Worm (Caenorhabditis elegans): ENCODE measurements around the gene sre-49.

DNA sequence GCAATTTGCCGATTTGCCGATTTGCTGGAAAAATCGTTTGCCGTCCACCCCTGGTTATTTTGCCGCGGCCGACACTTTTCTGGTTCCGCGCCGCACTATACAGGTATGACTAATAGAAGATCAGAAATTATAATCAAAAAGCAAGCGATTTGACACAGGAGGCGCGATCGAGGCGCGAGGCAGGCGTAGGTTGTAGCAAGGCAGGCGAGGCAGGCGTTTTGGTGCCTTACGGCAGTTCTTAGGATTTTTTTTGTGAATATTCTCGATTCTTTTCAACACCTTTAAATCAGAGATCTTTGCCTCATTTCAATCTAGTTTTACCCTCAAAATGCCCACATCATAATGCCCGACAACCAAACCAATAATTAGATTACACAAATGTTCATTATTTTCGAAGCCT is 5.5 kb downstream of the sre-49 start, which contains the start of gene sre-56:
- TF ChIP-seq snpc-1.1 (tag; optimal IDR thresholded peaks at IDR 0.05; ENCODE audit: insufficient read depth) (no peak), cebp-1 (GFP tag; IDR thresholded peaks at IDR 0.05) (no peak), cebp-1 (tag; optimal IDR thresholded peaks at IDR 0.05) (no peak), snpc-4 (GFP tag; optimal IDR thresholded peaks at IDR 0.05) (no peak), snpc-4 (tag; optimal IDR thresholded peaks at IDR 0.05) (peak in 1 of 4 experiments; percentile 60), ceh-27 (GFP tag; optimal IDR thresholded peaks at IDR 0.05) (no peak), sdz-38 (tag; optimal IDR thresholded peaks at IDR 0.05) (no peak), F37B4.10 (GFP tag; IDR thresholded peaks at IDR 0.05) (no peak), F39B2.1 (GFP tag; IDR thresholded peaks at IDR 0.05) (no peak), nhr-80 (tag; optimal IDR thresholded peaks at IDR 0.05) (no peak), sptf-2 (GFP tag; optimal IDR thresholded peaks at IDR 0.05) (no peak), unc-130 (GFP tag; optimal IDR thresholded peaks at IDR 0.05) (no peak)

Measured in whole organism, young adult.